Fruit fly (Drosophila melanogaster) S2 (cell line): Measurements from ENCODE around the gene CG2124.

ENCODE experiments used
- CG8478 ChIP-seq: fragments of >200 bp; optimal IDR thresholded peaks from 2 replicates; lab custom pipeline; 2018
- CTCF ChIP-seq, 2 experiments: fragments of >200 bp; optimal IDR thresholded peaks; 2 replicates each; lab custom pipeline; 2018

- TF ChIP-seq CTCF (optimal IDR thresholded peaks at IDR 0.05; lab: Kevin White, UChicago), result no peak
- TF ChIP-seq CG8478 (lab: Kevin White, UChicago), result no peak
Observed at dm6 chrX:10613568-10613967, 17.6 kb downstream of the CG2124 start.
